Fruit fly (Drosophila melanogaster) whole organism, adult: ENCODE data around the gene sima.

Experiments used
- Hr96 ChIP-seq: fragments of 200-800 bp; sonication (Bioruptor generic); optimal IDR thresholded peaks from 2 replicates; lab custom pipeline; 2016; ENCODE audit warnings: missing biosample characterization, missing genetic modification characterization
- Mnt ChIP-seq: fragments of 200-800 bp; sonication (Bioruptor generic); optimal IDR thresholded peaks from 2 replicates; lab custom pipeline; 2016; ENCODE audit warnings: missing biosample characterization, mild to moderate bottlenecking, missing genetic modification characterization
- bab1 ChIP-seq: fragments of 200-800 bp; sonication (Bioruptor generic); optimal IDR thresholded peaks from 3 replicates; lab custom pipeline; 2019; ENCODE audit warnings: missing biosample characterization, mild to moderate bottlenecking, missing genetic modification characterization, moderate library complexity

DNA sequence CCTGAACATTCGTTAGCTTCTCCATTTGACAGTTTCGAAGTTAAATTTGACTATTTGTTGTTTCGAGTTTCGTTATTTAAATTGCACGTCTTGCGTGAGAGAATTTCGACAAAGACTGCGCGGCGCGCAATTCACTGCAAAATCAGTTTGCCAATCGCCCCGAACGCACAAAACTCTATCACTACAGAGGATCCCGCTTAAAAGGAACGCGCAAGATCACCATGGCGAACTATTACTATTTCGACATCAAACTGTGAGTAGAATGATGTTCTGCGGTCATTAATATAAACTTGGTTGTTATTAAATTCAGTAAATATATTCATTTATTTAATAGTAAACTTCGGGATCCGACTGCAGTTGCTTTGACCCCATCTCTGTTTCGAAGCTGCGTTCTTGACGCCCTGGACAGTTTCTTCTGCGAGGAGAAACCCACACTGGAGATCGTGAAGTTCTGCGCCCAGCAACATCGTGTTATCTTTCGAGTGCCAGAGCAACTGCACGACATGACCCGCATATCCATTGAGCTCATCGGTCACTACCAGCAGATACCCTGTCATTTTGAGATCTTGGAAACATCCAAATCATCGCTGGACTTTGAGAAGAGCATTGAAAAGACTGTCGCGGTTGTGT is 2.1 kb upstream of the sima start, which contains the start of the genes Rpp14b and spn-A:
- TF ChIP-seq Mnt (GFP tag; lab: Kevin White, UChicago), result no peak
- TF ChIP-seq Hr96 (GFP tag; lab: Kevin White, UChicago), result no peak
- peak; percentile 18 for TF ChIP-seq bab1 (GFP tag; lab: Kevin White, UChicago)
